Worm (Caenorhabditis elegans) whole organism, L3 larva: ENCODE measurements around the gene C29F5.8.

ENCODE experiments used
- R02D3.7 ChIP-seq: fragments of 150-350 bp; optimal IDR thresholded peaks from 2 replicates; lab custom pipeline; 2014; ENCODE audit warnings: missing biosample characterization, missing genetic modification characterization
- ZK546.5 ChIP-seq: sonication (generic microtip); optimal IDR thresholded peaks from 2 replicates; lab custom pipeline; 2017; ENCODE audit warnings: missing biosample characterization, missing genetic modification characterization
- aly-2 ChIP-seq: fragments of 150-350 bp; optimal IDR thresholded peaks from 2 replicates; lab custom pipeline; 2014; ENCODE audit warnings: missing biosample characterization, missing genetic modification characterization
- ama-1 ChIP-seq: fragments of 150-350 bp; optimal IDR thresholded peaks from 2 replicates; lab custom pipeline; 2018
- ceh-28 ChIP-seq: fragments of 150-350 bp; optimal IDR thresholded peaks from 2 replicates; lab custom pipeline; 2014; ENCODE audit warnings: missing biosample characterization, missing genetic modification reagents, missing genetic modification characterization
- ceh-82 ChIP-seq: fragments of 150-350 bp; optimal IDR thresholded peaks from 2 replicates; lab custom pipeline; 2014; ENCODE audit warnings: missing biosample characterization, missing genetic modification characterization
- daf-12 ChIP-seq: fragments of 150-350 bp; optimal IDR thresholded peaks from 2 replicates; lab custom pipeline; 2014; ENCODE audit warnings: missing biosample characterization, missing genetic modification reagents, missing genetic modification characterization
- egl-5 ChIP-seq: fragments of 150-350 bp; optimal IDR thresholded peaks from 2 replicates; lab custom pipeline; 2017; ENCODE audit warnings: missing biosample characterization, missing genetic modification reagents, missing genetic modification characterization, inconsistent platforms
- elt-1 ChIP-seq: fragments of 150-350 bp; optimal IDR thresholded peaks from 2 replicates; lab custom pipeline; 2014; ENCODE audit warnings: missing biosample characterization, missing genetic modification characterization
- elt-2 ChIP-seq: sonication (generic microtip); optimal IDR thresholded peaks from 2 replicates; lab custom pipeline; 2016; ENCODE audit warnings: missing genetic modification reagents, mild to moderate bottlenecking, missing genetic modification characterization, missing compliant biosample characterization
- elt-3 ChIP-seq, 3 experiments: fragments of 150-350 bp in 1 of 3; sonication (generic microtip) in 2 of 3; optimal IDR thresholded peaks; 2 replicates in 2 of 3; 4 replicates in 1 of 3; lab custom pipeline; 2014 to 2017; ENCODE audit warnings: missing biosample characterization in 3 of 3, missing genetic modification characterization in 3 of 3
- fos-1 ChIP-seq: fragments of 150-350 bp; optimal IDR thresholded peaks from 2 replicates; lab custom pipeline; 2014; ENCODE audit warnings: missing biosample characterization, missing genetic modification characterization
- hmg-11 ChIP-seq: sonication (generic microtip); optimal IDR thresholded peaks from 2 replicates; lab custom pipeline; 2016; ENCODE audit warnings: missing genetic modification characterization, missing compliant biosample characterization
- jun-1 ChIP-seq: fragments of 150-350 bp; optimal IDR thresholded peaks from 2 replicates; lab custom pipeline; 2014; ENCODE audit warnings: missing biosample characterization, missing genetic modification reagents, missing genetic modification characterization
- lin-15B ChIP-seq: fragments of 150-350 bp; optimal IDR thresholded peaks from 2 replicates; lab custom pipeline; 2014; ENCODE audit warnings: missing biosample characterization, missing genetic modification characterization
- lin-39 ChIP-seq: fragments of 150-350 bp; optimal IDR thresholded peaks from 2 replicates; lab custom pipeline; 2018; ENCODE audit warnings: missing biosample characterization, missing genetic modification reagents, missing genetic modification characterization
- lsy-12 ChIP-seq: sonication (generic microtip); optimal IDR thresholded peaks from 2 replicates; lab custom pipeline; 2016; ENCODE audit warnings: mild to moderate bottlenecking, missing genetic modification characterization, missing compliant biosample characterization
- mdl-1 ChIP-seq: fragments of 150-350 bp; optimal IDR thresholded peaks from 2 replicates; lab custom pipeline; 2014; ENCODE audit warnings: missing biosample characterization, missing genetic modification characterization
- nfya-1 ChIP-seq: sonication (generic microtip); optimal IDR thresholded peaks from 2 replicates; lab custom pipeline; 2017; ENCODE audit warnings: missing genetic modification characterization, mild to moderate bottlenecking, missing compliant biosample characterization, antibody characterized with exemption, moderate library complexity; ENCODE audit not compliant: insufficient read depth
- nhr-11 ChIP-seq: fragments of 150-350 bp; optimal IDR thresholded peaks from 2 replicates; lab custom pipeline; 2014; ENCODE audit warnings: missing biosample characterization, missing genetic modification characterization
- nhr-12 ChIP-seq: fragments of 150-350 bp; optimal IDR thresholded peaks from 2 replicates; lab custom pipeline; 2014; ENCODE audit warnings: missing biosample characterization, missing genetic modification characterization
- nhr-23 ChIP-seq: fragments of 150-350 bp; optimal IDR thresholded peaks from 2 replicates; lab custom pipeline; 2014; ENCODE audit warnings: missing biosample characterization, missing genetic modification reagents, missing genetic modification characterization
- nhr-237 ChIP-seq: fragments of 150-350 bp; optimal IDR thresholded peaks from 2 replicates; lab custom pipeline; 2014; ENCODE audit warnings: missing biosample characterization, missing genetic modification characterization
- nhr-25 ChIP-seq: sonication (generic microtip); optimal IDR thresholded peaks from 2 replicates; lab custom pipeline; 2017; ENCODE audit warnings: missing biosample characterization, missing genetic modification characterization
- nhr-28 ChIP-seq: fragments of 150-350 bp; optimal IDR thresholded peaks from 2 replicates; lab custom pipeline; 2014; ENCODE audit warnings: missing biosample characterization, missing genetic modification characterization
- nhr-43 ChIP-seq: sonication (generic microtip); optimal IDR thresholded peaks from 2 replicates; lab custom pipeline; 2016; ENCODE audit warnings: mild to moderate bottlenecking, missing genetic modification characterization, missing compliant biosample characterization; ENCODE audit not compliant: poor library complexity, severe bottlenecking
- nhr-67 ChIP-seq: fragments of 150-350 bp; optimal IDR thresholded peaks from 2 replicates; lab custom pipeline; 2014; ENCODE audit warnings: missing biosample characterization, missing genetic modification characterization
- nhr-76 ChIP-seq: fragments of 150-350 bp; sonication (generic microtip); optimal IDR thresholded peaks from 5 replicates; lab custom pipeline; 2014; ENCODE audit warnings: missing biosample characterization, missing genetic modification characterization
- pha-4 ChIP-seq: fragments of 150-350 bp; optimal IDR thresholded peaks from 2 replicates; lab custom pipeline; 2014; ENCODE audit warnings: missing biosample characterization, missing genetic modification reagents, missing genetic modification characterization
- skn-1 ChIP-seq: fragments of 150-350 bp; optimal IDR thresholded peaks from 2 replicates; lab custom pipeline; 2014; ENCODE audit warnings: missing biosample characterization, missing genetic modification characterization
- snpc-4 ChIP-seq: fragments of 150-350 bp; optimal IDR thresholded peaks from 2 replicates; lab custom pipeline; 2014; ENCODE audit warnings: missing biosample characterization, missing genetic modification characterization
- tbx-2 ChIP-seq: sonication (generic microtip); optimal IDR thresholded peaks from 2 replicates; lab custom pipeline; 2016; ENCODE audit warnings: mild to moderate bottlenecking, missing genetic modification characterization, missing compliant biosample characterization
- unc-39 ChIP-seq: sonication (generic microtip); optimal IDR thresholded peaks from 4 replicates; lab custom pipeline; 2017; ENCODE audit warnings: missing biosample characterization, missing genetic modification characterization
- zag-1 ChIP-seq: fragments of 150-350 bp; optimal IDR thresholded peaks from 2 replicates; lab custom pipeline; 2014; ENCODE audit warnings: missing biosample characterization, missing genetic modification characterization
- ztf-4 ChIP-seq: fragments of 150-350 bp; optimal IDR thresholded peaks from 2 replicates; lab custom pipeline; 2014; ENCODE audit warnings: missing biosample characterization, missing genetic modification characterization

C29F5.8 gene

ce11 chrII:6267983-6268382 lies 38.2 kb upstream of the C29F5.8 start, which contains the start of gene F13H8.8:
F13H8.8 (minus strand) TSS chrII:6268083.
- TF ChIP-seq hmg-11: no peak
- no peak for TF ChIP-seq nhr-12 (tag; lab: Kevin White, UChicago)
- no peak for TF ChIP-seq nhr-25
- no peak for TF ChIP-seq nhr-23 (tag; lab: Kevin White, UChicago)
- no peak for TF ChIP-seq ama-1
- no peak for TF ChIP-seq nhr-43 (tag; lab: Kevin White, UChicago)
- TF ChIP-seq daf-12 (tag; lab: Kevin White, UChicago): no peak
- TF ChIP-seq fos-1: no peak
- no peak for TF ChIP-seq tbx-2 (tag; lab: Kevin White, UChicago)
- TF ChIP-seq ZK546.5 (tag; lab: Kevin White, UChicago): no peak

- TF ChIP-seq nhr-43 (tag; lab: Kevin White, UChicago): peak; percentile 71
- peak; percentile 80 for TF ChIP-seq nhr-23 (tag; lab: Kevin White, UChicago)
- TF ChIP-seq fos-1: no peak
- peak; percentile 59 for TF ChIP-seq hmg-11
- peak; percentile 85 for TF ChIP-seq nfya-1 (tag; lab: Kevin White, UChicago)
- no peak for TF ChIP-seq zag-1 (tag; lab: Kevin White, UChicago)
- TF ChIP-seq R02D3.7 (tag; lab: Kevin White, UChicago): peak; percentile 55
- peak; percentile 72 for TF ChIP-seq lin-15B (tag; lab: Kevin White, UChicago)
- peak; percentile 39 for TF ChIP-seq lin-39
- peak; percentile 54 for TF ChIP-seq lsy-12 (tag; lab: Kevin White, UChicago)
- no peak for TF ChIP-seq elt-3 (tag; optimal IDR thresholded peaks at IDR 0.05; lab: Kevin White, UChicago)
- TF ChIP-seq snpc-4 (tag; lab: Kevin White, UChicago): peak; percentile 29
- TF ChIP-seq egl-5 (tag; lab: Kevin White, UChicago): peak; percentile 59
- TF ChIP-seq nhr-67: no peak
- TF ChIP-seq nhr-237 (tag; lab: Kevin White, UChicago): no peak
- TF ChIP-seq elt-2 (tag; lab: Kevin White, UChicago): peak; percentile 51
- TF ChIP-seq ceh-28 (tag; lab: Kevin White, UChicago): peak; percentile 69
- peak; percentile 40 for TF ChIP-seq jun-1 (tag; lab: Kevin White, UChicago)
- TF ChIP-seq pha-4: peak; percentile 85
- TF ChIP-seq nhr-12 (tag; lab: Kevin White, UChicago): no peak
- peak; percentile 63 for TF ChIP-seq nhr-25
- no peak for TF ChIP-seq skn-1 (tag; lab: Kevin White, UChicago)
- TF ChIP-seq tbx-2 (tag; lab: Kevin White, UChicago): peak; percentile 63
- no peak for TF ChIP-seq nhr-11
These were observed 36.3 kb upstream of the C29F5.8 start, which contains the start of gene F13H8.2 for ce11 chrII:6269805-6270414. F13H8.2 (plus strand) TSS chrII:6270364.

- no peak for TF ChIP-seq snpc-4 (tag; lab: Kevin White, UChicago)
- TF ChIP-seq nfya-1 (tag; lab: Kevin White, UChicago): peak; percentile 38
- no peak for TF ChIP-seq nhr-76 (tag; lab: Kevin White, UChicago)
- no peak for TF ChIP-seq aly-2 (tag; lab: Kevin White, UChicago)
- peak; percentile 37 for TF ChIP-seq lin-39
- no peak for TF ChIP-seq nhr-43 (tag; lab: Kevin White, UChicago)
These were observed 32.3 kb upstream of the C29F5.8 start, which contains the start of gene bpl-1 for ce11 chrII:6273916-6274315. bpl-1 (plus strand) TSS chrII:6274216.

- TF ChIP-seq nhr-237 (tag; lab: Kevin White, UChicago): no peak
- TF ChIP-seq nhr-25: no peak
- TF ChIP-seq ama-1: no peak
- TF ChIP-seq aly-2 (tag; lab: Kevin White, UChicago): no peak
- no peak for TF ChIP-seq jun-1 (tag; lab: Kevin White, UChicago)
- no peak for TF ChIP-seq ceh-82 (tag; lab: Kevin White, UChicago)
- TF ChIP-seq nhr-12 (tag; lab: Kevin White, UChicago): no peak
- no peak for TF ChIP-seq lsy-12 (tag; lab: Kevin White, UChicago)
- TF ChIP-seq mdl-1 (tag; lab: Kevin White, UChicago): no peak
- TF ChIP-seq elt-3 (tag; optimal IDR thresholded peaks at IDR 0.05; lab: Kevin White, UChicago): no peak
- TF ChIP-seq skn-1 (tag; lab: Kevin White, UChicago): no peak
- no peak for TF ChIP-seq unc-39 (tag; lab: Kevin White, UChicago)
- TF ChIP-seq snpc-4 (tag; lab: Kevin White, UChicago): no peak
- TF ChIP-seq fos-1: no peak
- TF ChIP-seq ztf-4 (tag; lab: Kevin White, UChicago): no peak
- no peak for TF ChIP-seq daf-12 (tag; lab: Kevin White, UChicago)
- TF ChIP-seq nhr-28 (tag; lab: Kevin White, UChicago): no peak
- no peak for TF ChIP-seq elt-1 (tag; lab: Kevin White, UChicago)
- no peak for TF ChIP-seq ceh-28 (tag; lab: Kevin White, UChicago)
- no peak for TF ChIP-seq lin-15B (tag; lab: Kevin White, UChicago)
These were observed 25.2 kb upstream of the C29F5.8 start, which contains the start of gene scly-1 for ce11 chrII:6281002-6281401. scly-1 (minus strand) TSS chrII:6281102.
